Fruit fly (Drosophila melanogaster) whole organism, embryonic: ENCODE results near the gene CG15336.

Experiments used
- ATbp ChIP-seq: fragments of 200-800 bp; sonication (Bioruptor generic); optimal IDR thresholded peaks from 2 replicates; lab custom pipeline; 2017; ENCODE audit warnings: missing biosample characterization, mild to moderate bottlenecking, missing genetic modification characterization, missing genetic modification reagents
- CG10654 ChIP-seq: fragments of 200-800 bp; sonication (Bioruptor generic); optimal IDR thresholded peaks from 2 replicates; lab custom pipeline; 2016; ENCODE audit warnings: missing biosample characterization, missing genetic modification characterization
- CG11247 ChIP-seq: fragments of 200-800 bp; sonication (Bioruptor generic); IDR thresholded peaks from 2 replicates; pipeline ENCODE4 v1.3.6; 2022; ENCODE audit warnings: missing biosample characterization, missing genetic modification characterization
- CG11560 ChIP-seq: fragments of 200-800 bp; sonication (Bioruptor generic); IDR thresholded peaks from 3 replicates; pipeline ENCODE4 v1.3.6; 2022; ENCODE audit warnings: missing biosample characterization, missing genetic modification characterization
- CG12769 ChIP-seq: fragments of 200-800 bp; sonication (Bioruptor generic); optimal IDR thresholded peaks from 2 replicates; lab custom pipeline; 2019; ENCODE audit warnings: missing biosample characterization, mild to moderate bottlenecking, missing genetic modification characterization, moderate library complexity
- CG12942 ChIP-seq: fragments of 200-800 bp; sonication (Bioruptor generic); optimal IDR thresholded peaks from 3 replicates; lab custom pipeline; 2016; ENCODE audit warnings: missing biosample characterization, missing genetic modification characterization
- CG13894 ChIP-seq: fragments of 200-800 bp; sonication (Bioruptor generic); optimal IDR thresholded peaks from 3 replicates; lab custom pipeline; 2018; ENCODE audit warnings: missing biosample characterization, mild to moderate bottlenecking, missing genetic modification characterization, moderate library complexity
- CG15601 ChIP-seq: fragments of 200-800 bp; sonication (Bioruptor generic); optimal IDR thresholded peaks from 3 replicates; lab custom pipeline; 2019; ENCODE audit warnings: missing biosample characterization, mild to moderate bottlenecking, missing genetic modification characterization, moderate library complexity
- CG16863 ChIP-seq: fragments of 200-800 bp; sonication (Bioruptor generic); optimal IDR thresholded peaks from 3 replicates; lab custom pipeline; 2016; ENCODE audit warnings: missing biosample characterization, missing genetic modification characterization
- CG17802 ChIP-seq: fragments of 200-800 bp; sonication (Bioruptor generic); optimal IDR thresholded peaks from 2 replicates; lab custom pipeline; 2018; ENCODE audit warnings: missing biosample characterization, mild to moderate bottlenecking, missing genetic modification characterization, moderate library complexity
- CG1792 ChIP-seq: fragments of 200-800 bp; sonication (Bioruptor generic); optimal IDR thresholded peaks from 2 replicates; lab custom pipeline; 2016; ENCODE audit warnings: missing biosample characterization, missing genetic modification characterization
- CG2875 ChIP-seq: fragments of 200-800 bp; sonication (Bioruptor generic); optimal IDR thresholded peaks from 2 replicates; lab custom pipeline; 2017; ENCODE audit warnings: missing biosample characterization, mild to moderate bottlenecking, missing genetic modification characterization, missing genetic modification reagents
- CG33557 ChIP-seq: fragments of 200-800 bp; sonication (Bioruptor generic); optimal IDR thresholded peaks from 2 replicates; lab custom pipeline; 2019; ENCODE audit warnings: missing biosample characterization, mild to moderate bottlenecking, missing genetic modification characterization, moderate library complexity
- CG4424 ChIP-seq: fragments of 200-800 bp; sonication (Bioruptor generic); optimal IDR thresholded peaks from 3 replicates; lab custom pipeline; 2016; ENCODE audit warnings: missing biosample characterization, missing genetic modification characterization
- CG4707 ChIP-seq: fragments of 200-800 bp; sonication (Bioruptor generic); optimal IDR thresholded peaks from 2 replicates; lab custom pipeline; 2018; ENCODE audit warnings: missing biosample characterization, mild to moderate bottlenecking, missing genetic modification characterization, moderate library complexity
- CG5180 ChIP-seq: fragments of 200-800 bp; sonication (Bioruptor generic); optimal IDR thresholded peaks from 3 replicates; lab custom pipeline; 2017; ENCODE audit warnings: missing biosample characterization, missing genetic modification characterization, mild to moderate bottlenecking, moderate library complexity, missing genetic modification reagents
- CG5953 ChIP-seq: fragments of 200-800 bp; sonication (Bioruptor generic); IDR thresholded peaks from 2 replicates; pipeline ENCODE4 v1.3.6; 2022; ENCODE audit warnings: missing biosample characterization, missing genetic modification characterization
- CG8290 ChIP-seq, 3 experiments: fragments of 200-800 bp; sonication (Bioruptor generic); optimal IDR thresholded peaks; 2 replicates each; lab custom pipeline; 2016 to 2019; ENCODE audit warnings: missing biosample characterization in 3 of 3, missing genetic modification characterization in 3 of 3, mild to moderate bottlenecking in 2 of 3, moderate library complexity in 1 of 3
- CG8924 ChIP-seq: fragments of 200-800 bp; optimal IDR thresholded peaks from 3 replicates; lab custom pipeline; 2019; ENCODE audit warnings: missing biosample characterization, mild to moderate bottlenecking, missing genetic modification characterization, moderate library complexity
- Camta ChIP-seq: fragments of 200-800 bp; sonication (Bioruptor generic); optimal IDR thresholded peaks from 2 replicates; lab custom pipeline; 2016; ENCODE audit warnings: missing biosample characterization, missing genetic modification characterization
- CrebB ChIP-seq: fragments of 200-800 bp; sonication (Bioruptor generic); optimal IDR thresholded peaks from 3 replicates; lab custom pipeline; 2018; ENCODE audit warnings: missing biosample characterization, mild to moderate bottlenecking, missing genetic modification characterization
- Fer3 ChIP-seq: fragments of 200-800 bp; sonication (Bioruptor generic); optimal IDR thresholded peaks from 2 replicates; lab custom pipeline; 2018; ENCODE audit warnings: missing biosample characterization, mild to moderate bottlenecking, missing genetic modification characterization, moderate library complexity
- Gug ChIP-seq: fragments of 200-800 bp; sonication (Bioruptor generic); IDR thresholded peaks from 4 replicates; pipeline ENCODE4 v1.3.6; 2022; ENCODE audit warnings: missing biosample characterization, missing genetic modification characterization
- Mad ChIP-seq: fragments of 200-800 bp; sonication (Bioruptor generic); optimal IDR thresholded peaks from 2 replicates; lab custom pipeline; 2016; ENCODE audit warnings: missing biosample characterization, missing genetic modification characterization
- Med ChIP-seq: fragments of 200-800 bp; sonication (Bioruptor generic); peaks from one replicate; lab custom pipeline; 2016; ENCODE audit warnings: missing biosample characterization, missing genetic modification characterization, mild to moderate bottlenecking, inconsistent platforms, moderate library complexity
- Ptx1 ChIP-seq: fragments of 200-800 bp; sonication (Bioruptor generic); IDR thresholded peaks from 2 replicates; pipeline ENCODE4 v1.3.6; 2022; ENCODE audit warnings: missing biosample characterization, missing genetic modification characterization
- Sox100B ChIP-seq: fragments of 200-800 bp; sonication (Bioruptor generic); optimal IDR thresholded peaks from 3 replicates; lab custom pipeline; 2018; ENCODE audit warnings: missing biosample characterization, mild to moderate bottlenecking, missing genetic modification characterization
- ac ChIP-seq: fragments of 200-800 bp; sonication (Bioruptor generic); optimal IDR thresholded peaks from 3 replicates; lab custom pipeline; 2017; ENCODE audit warnings: missing biosample characterization, mild to moderate bottlenecking, missing genetic modification characterization
- az2 ChIP-seq: fragments of 200-800 bp; sonication (Bioruptor generic); optimal IDR thresholded peaks from 3 replicates; lab custom pipeline; 2016; ENCODE audit warnings: missing biosample characterization, missing genetic modification characterization
- chn ChIP-seq: fragments of 200-800 bp; sonication (Bioruptor generic); optimal IDR thresholded peaks from 2 replicates; lab custom pipeline; 2016; ENCODE audit warnings: missing biosample characterization, missing genetic modification characterization
- dpn ChIP-seq, 2 experiments: fragments of 200-800 bp; sonication (Bioruptor generic); optimal IDR thresholded peaks; 3 replicates each; lab custom pipeline; 2016; ENCODE audit warnings: missing biosample characterization in 2 of 2, missing genetic modification characterization in 2 of 2
- emc ChIP-seq: fragments of 200-800 bp; sonication (Bioruptor generic); optimal IDR thresholded peaks from 2 replicates; lab custom pipeline; 2016; ENCODE audit warnings: missing biosample characterization, missing genetic modification characterization
- ftz-f1 ChIP-seq: fragments of 200-800 bp; sonication (Bioruptor generic); optimal IDR thresholded peaks from 2 replicates; lab custom pipeline; 2016; ENCODE audit warnings: missing biosample characterization, missing genetic modification characterization
- h ChIP-seq: fragments of >200 bp; optimal IDR thresholded peaks from 2 replicates; lab custom pipeline; 2017
- ham ChIP-seq: fragments of 200-800 bp; sonication (Bioruptor generic); IDR thresholded peaks from 2 replicates; pipeline ENCODE4 v1.3.6; 2022; ENCODE audit warnings: missing biosample characterization, missing genetic modification characterization
- hbn ChIP-seq: fragments of 200-800 bp; sonication (Bioruptor generic); IDR thresholded peaks from 2 replicates; pipeline ENCODE4 v1.3.6; 2022; ENCODE audit warnings: missing biosample characterization, missing genetic modification characterization; ENCODE audit not compliant: partially characterized antibody
- ind ChIP-seq: fragments of 200-800 bp; sonication (Bioruptor generic); optimal IDR thresholded peaks from 3 replicates; lab custom pipeline; 2016; ENCODE audit warnings: missing biosample characterization, missing genetic modification characterization
- jigr1 ChIP-seq: fragments of 200-800 bp; sonication (Bioruptor generic); IDR thresholded peaks from 3 replicates; pipeline ENCODE4 v1.3.6; 2022; ENCODE audit warnings: missing biosample characterization, missing genetic modification characterization
- lmd ChIP-seq: fragments of 200-800 bp; sonication (Bioruptor generic); IDR thresholded peaks from 2 replicates; pipeline ENCODE4 v1.3.6; 2022; ENCODE audit warnings: missing biosample characterization, missing genetic modification characterization
- maf-S ChIP-seq: fragments of 200-800 bp; sonication (Bioruptor generic); optimal IDR thresholded peaks from 2 replicates; lab custom pipeline; 2016; ENCODE audit warnings: missing biosample characterization, missing genetic modification characterization
- nerfin-1 ChIP-seq: fragments of 200-800 bp; sonication (Bioruptor generic); optimal IDR thresholded peaks from 3 replicates; lab custom pipeline; 2019; ENCODE audit warnings: missing biosample characterization, mild to moderate bottlenecking, missing genetic modification characterization, moderate library complexity
- odd ChIP-seq: fragments of 200-800 bp; sonication (Bioruptor generic); optimal IDR thresholded peaks from 2 replicates; lab custom pipeline; 2017; ENCODE audit warnings: missing biosample characterization, mild to moderate bottlenecking, missing genetic modification characterization
- pan ChIP-seq, 4 experiments: fragments of >200 bp in 3 of 4; fragments of 200-800 bp in 1 of 4; sonication (Bioruptor generic) in 1 of 4; optimal IDR thresholded peaks in 3 of 4; IDR thresholded peaks in 1 of 4; 2 replicates each; pipeline versions ENCODE4 v1.3.6 to Lab custom; 2017 to 2022; ENCODE audit warnings: missing biosample characterization in 2 of 4, missing genetic modification characterization in 2 of 4, mixed read lengths in 1 of 4
- pnt ChIP-seq: fragments of 200-800 bp; sonication (Bioruptor generic); optimal IDR thresholded peaks from 3 replicates; lab custom pipeline; 2016; ENCODE audit warnings: missing biosample characterization, missing genetic modification characterization
- sd ChIP-seq: fragments of 200-800 bp; sonication (Bioruptor generic); optimal IDR thresholded peaks from 3 replicates; lab custom pipeline; 2018; ENCODE audit warnings: missing biosample characterization, mild to moderate bottlenecking, missing genetic modification characterization, moderate library complexity
- sens-2 ChIP-seq: fragments of 200-800 bp; sonication (Bioruptor generic); IDR thresholded peaks from 2 replicates; pipeline ENCODE4 v1.3.6; 2022; ENCODE audit warnings: missing biosample characterization, missing genetic modification characterization
- sisA ChIP-seq: fragments of 200-800 bp; sonication (Bioruptor generic); IDR thresholded peaks from 2 replicates; pipeline ENCODE4 v1.3.6; 2022; ENCODE audit warnings: missing biosample characterization, missing genetic modification characterization
- trh ChIP-seq: fragments of 200-800 bp; sonication (Bioruptor generic); optimal IDR thresholded peaks from 2 replicates; lab custom pipeline; 2016; ENCODE audit warnings: missing biosample characterization, missing genetic modification characterization
- wor ChIP-seq: fragments of 200-800 bp; sonication (Bioruptor generic); IDR thresholded peaks from 2 replicates; pipeline ENCODE4 v1.3.6; 2022; ENCODE audit warnings: missing biosample characterization, missing genetic modification characterization

Gene CG15336

dm6 chrX:8196598-8197228 lies 49.0 kb downstream of the CG15336 start (continued):
- TF ChIP-seq CG12942 (GFP tag; lab: Kevin White, UChicago), result no peak
- TF ChIP-seq lmd, result peak; percentile 57
- TF ChIP-seq CG12769 (tag; lab: Kevin White, UChicago), result peak; percentile 59
- peak; percentile 20 for TF ChIP-seq ftz-f1
- peak; percentile 3 for TF ChIP-seq CG17802 (tag; lab: Kevin White, UChicago)
- TF ChIP-seq CG13894 (tag; lab: Kevin White, UChicago), result no peak
- TF ChIP-seq Mad (GFP tag; lab: Kevin White, UChicago), result no peak
- TF ChIP-seq Camta (GFP tag; lab: Kevin White, UChicago), result peak; percentile 12
- no peak for TF ChIP-seq h (lab: Kevin White, UChicago)
- TF ChIP-seq CG5953 (GFP tag; lab: Robert Waterston, UW), result peak; percentile 68
- TF ChIP-seq emc, result no peak
- TF ChIP-seq nerfin-1 (tag; lab: Kevin White, UChicago), result no peak
- peak; percentile 8 to 41 for TF ChIP-seq dpn (GFP tag; optimal IDR thresholded peaks at IDR 0.05; lab: Kevin White, UChicago)
- peak; percentile 51 for TF ChIP-seq ind (GFP tag; lab: Kevin White, UChicago)
- peak; percentile 52; the same call in 1 of the 3 replicates for TF ChIP-seq CG11560
- 0 out of 3 replicates have a peak, but pooled peaks have one; percentile 17 for TF ChIP-seq jigr1 (GFP tag; lab: Robert Waterston, UW)
- peak; percentile 44 for TF ChIP-seq chn (GFP tag; lab: Kevin White, UChicago)
- peak; percentile 29 for TF ChIP-seq az2
- no peak for TF ChIP-seq CG33557 (GFP tag; lab: Kevin White, UChicago)
- no peak for TF ChIP-seq maf-S (GFP tag; lab: Kevin White, UChicago)
- peak; percentile 32 for TF ChIP-seq CG4424 (GFP tag; lab: Kevin White, UChicago)
- peak; percentile 24 for TF ChIP-seq CG2875 (GFP tag; lab: Kevin White, UChicago)
- TF ChIP-seq ham (GFP tag; lab: Robert Waterston, UW), result no peak
- no peak for TF ChIP-seq CG16863 (GFP tag; lab: Kevin White, UChicago)
- peak; percentile 50 for TF ChIP-seq ATbp
- TF ChIP-seq ac (GFP tag; lab: Kevin White, UChicago), result no peak
- TF ChIP-seq sens-2 (GFP tag; lab: Robert Waterston, UW), result 0 out of 2 replicates have a peak, but pooled peaks have one; percentile 31
- peak; percentile 23 for TF ChIP-seq CrebB
- TF ChIP-seq CG15601 (tag; lab: Kevin White, UChicago), result peak; percentile 20
- no peak for TF ChIP-seq CG1792 (GFP tag; lab: Kevin White, UChicago)
- TF ChIP-seq CG5180 (GFP tag; lab: Kevin White, UChicago), result peak; percentile 5
- 0 out of 2 replicates have a peak, but pooled peaks have one; percentile 18 for TF ChIP-seq CG11247
- no peak for TF ChIP-seq hbn
- TF ChIP-seq odd (GFP tag; lab: Kevin White, UChicago), result no peak
- TF ChIP-seq CG8290 (GFP tag; optimal IDR thresholded peaks at IDR 0.05; lab: Kevin White, UChicago), result no peak
- TF ChIP-seq CG8290 (tag; optimal IDR thresholded peaks at IDR 0.05; lab: Kevin White, UChicago), result peak in 1 of 2 experiments; percentile 73
- peak; percentile 40 for TF ChIP-seq Sox100B (GFP tag; lab: Kevin White, UChicago)
- peak; percentile 29 for TF ChIP-seq pnt (GFP tag; lab: Kevin White, UChicago)
- peak; percentile 11 for TF ChIP-seq trh
- TF ChIP-seq CG8924 (tag; lab: Kevin White, UChicago), result no peak
- TF ChIP-seq Fer3 (tag; lab: Kevin White, UChicago), result no peak
- peak; percentile 39; the same call in 1 of the 2 replicates for TF ChIP-seq wor (GFP tag; lab: Robert Waterston, UW)
- no peak for TF ChIP-seq pan (optimal IDR thresholded peaks at IDR 0.05; lab: Kevin White, UChicago)
- peak in 1 of 2 experiments; percentile 77 for TF ChIP-seq pan (GFP tag; optimal IDR thresholded peaks at IDR 0.05 in 1 of 2, IDR thresholded peaks at IDR 0.05 in 1 of 2)
- peak; percentile 38 for TF ChIP-seq sd (tag; lab: Kevin White, UChicago)
- TF ChIP-seq CG4707 (GFP tag; lab: Kevin White, UChicago), result no peak
- TF ChIP-seq Med (GFP tag; lab: Kevin White, UChicago), result peak; percentile 81
- peak; percentile 26; the same call in 1 of the 4 replicates for TF ChIP-seq Gug (GFP tag; lab: Robert Waterston, UW)
- peak; percentile 1 for TF ChIP-seq CG10654 (GFP tag; lab: Kevin White, UChicago)
- TF ChIP-seq Ptx1 (GFP tag; lab: Robert Waterston, UW), result peak; percentile 68
- peak; percentile 68 for TF ChIP-seq sisA (GFP tag; lab: Robert Waterston, UW)
